Worm (Caenorhabditis elegans) whole organism, mixed stage, embryonic: ENCODE measurements around the gene F55F3.4.

Source experiments
- M03D4.4 ChIP-seq: sonication (generic microtip); optimal IDR thresholded peaks from 2 replicates; lab custom pipeline; 2017; ENCODE audit warnings: mild to moderate bottlenecking, missing genetic modification characterization, missing compliant biosample characterization
- bed-3 ChIP-seq: fragments of 200-800 bp; sonication (Bioruptor generic); optimal IDR thresholded peaks from 3 replicates; lab custom pipeline; 2018; ENCODE audit warnings: mild to moderate bottlenecking, missing genetic modification characterization, moderate library complexity, missing compliant biosample characterization
- blmp-1 ChIP-seq: fragments of 150-350 bp; optimal IDR thresholded peaks from 2 replicates; lab custom pipeline; 2014; ENCODE audit warnings: missing biosample characterization, missing genetic modification characterization
- ceh-39 ChIP-seq: fragments of 150-350 bp; optimal IDR thresholded peaks from 2 replicates; lab custom pipeline; 2014; ENCODE audit warnings: missing biosample characterization, missing genetic modification characterization
- ceh-43 ChIP-seq: fragments of 200-800 bp; sonication (Bioruptor generic); optimal IDR thresholded peaks from 2 replicates; lab custom pipeline; 2018; ENCODE audit warnings: mild to moderate bottlenecking, missing genetic modification characterization, moderate library complexity, missing compliant biosample characterization
- ces-1 ChIP-seq: fragments of 150-350 bp; optimal IDR thresholded peaks from 2 replicates; lab custom pipeline; 2014; ENCODE audit warnings: missing biosample characterization, missing genetic modification reagents, missing genetic modification characterization
- drap-1 ChIP-seq: fragments of 200-800 bp; sonication (Bioruptor generic); optimal IDR thresholded peaks from 3 replicates; lab custom pipeline; 2018; ENCODE audit warnings: mild to moderate bottlenecking, missing genetic modification characterization, missing compliant biosample characterization
- ham-2 ChIP-seq: fragments of 200-800 bp; sonication (Bioruptor generic); optimal IDR thresholded peaks from 2 replicates; lab custom pipeline; 2018; ENCODE audit warnings: mild to moderate bottlenecking, missing genetic modification characterization, missing compliant biosample characterization
- hlh-1 ChIP-seq: fragments of 150-350 bp; optimal IDR thresholded peaks from 2 replicates; lab custom pipeline; 2014; ENCODE audit warnings: missing biosample characterization, missing genetic modification reagents, missing genetic modification characterization
- lin-13 ChIP-seq: fragments of 150-350 bp; optimal IDR thresholded peaks from 2 replicates; lab custom pipeline; 2014; ENCODE audit warnings: missing biosample characterization, missing genetic modification characterization
- lin-32 ChIP-seq: fragments of 200-800 bp; sonication (Bioruptor generic); optimal IDR thresholded peaks from 2 replicates; lab custom pipeline; 2018; ENCODE audit warnings: mild to moderate bottlenecking, missing genetic modification characterization, missing compliant biosample characterization
- lsy-2 ChIP-seq: fragments of 150-350 bp; optimal IDR thresholded peaks from 2 replicates; lab custom pipeline; 2014; ENCODE audit warnings: missing biosample characterization, missing genetic modification characterization
- mab-5 ChIP-seq: fragments of 150-350 bp; optimal IDR thresholded peaks from 2 replicates; lab custom pipeline; 2014; ENCODE audit warnings: missing biosample characterization, missing genetic modification characterization
- mep-1 ChIP-seq: fragments of 150-350 bp; optimal IDR thresholded peaks from 2 replicates; lab custom pipeline; 2017; ENCODE audit warnings: missing biosample characterization, missing genetic modification reagents, missing genetic modification characterization, inconsistent platforms
- mls-2 ChIP-seq: sonication (generic microtip); optimal IDR thresholded peaks from 2 replicates; lab custom pipeline; 2016; ENCODE audit warnings: mild to moderate bottlenecking, missing genetic modification characterization, moderate library complexity, missing compliant biosample characterization
- nhr-2 ChIP-seq: fragments of 150-350 bp; optimal IDR thresholded peaks from 2 replicates; lab custom pipeline; 2014; ENCODE audit warnings: missing biosample characterization, missing genetic modification characterization
- nhr-28 ChIP-seq: fragments of 150-350 bp; optimal IDR thresholded peaks from 2 replicates; lab custom pipeline; 2014; ENCODE audit warnings: missing biosample characterization, missing genetic modification characterization
- nhr-76 ChIP-seq: sonication (generic microtip); optimal IDR thresholded peaks from 2 replicates; lab custom pipeline; 2017; ENCODE audit warnings: missing biosample characterization, missing genetic modification characterization
- pha-4 ChIP-seq: fragments of 150-350 bp; optimal IDR thresholded peaks from 2 replicates; lab custom pipeline; 2018; ENCODE audit warnings: missing biosample characterization, missing genetic modification reagents, missing genetic modification characterization
- sem-2 ChIP-seq: fragments of 200-800 bp; sonication (Bioruptor generic); optimal IDR thresholded peaks from 2 replicates; lab custom pipeline; 2018; ENCODE audit warnings: mild to moderate bottlenecking, missing genetic modification characterization, missing compliant biosample characterization
- snpc-4 ChIP-seq: fragments of 150-350 bp; optimal IDR thresholded peaks from 2 replicates; lab custom pipeline; 2014; ENCODE audit warnings: missing biosample characterization, missing genetic modification characterization
- sptf-1 ChIP-seq: sonication (generic microtip); optimal IDR thresholded peaks from 2 replicates; lab custom pipeline; 2017; ENCODE audit warnings: mild to moderate bottlenecking, missing genetic modification characterization, moderate library complexity, missing compliant biosample characterization
- unc-120 ChIP-seq: sonication (generic microtip); optimal IDR thresholded peaks from 2 replicates; lab custom pipeline; 2017; ENCODE audit warnings: missing genetic modification characterization, missing compliant biosample characterization; ENCODE audit not compliant: poor library complexity, severe bottlenecking
- unc-39 ChIP-seq: fragments of 150-350 bp; optimal IDR thresholded peaks from 2 replicates; lab custom pipeline; 2014; ENCODE audit warnings: missing biosample characterization, missing genetic modification characterization
- zip-8 ChIP-seq: fragments of 150-350 bp; optimal IDR thresholded peaks from 2 replicates; lab custom pipeline; 2014; ENCODE audit warnings: missing biosample characterization, missing genetic modification characterization
- ztf-11 ChIP-seq: fragments of 150-350 bp; optimal IDR thresholded peaks from 2 replicates; lab custom pipeline; 2014; ENCODE audit warnings: missing biosample characterization, missing genetic modification characterization

The F55F3.4 gene

DNA sequence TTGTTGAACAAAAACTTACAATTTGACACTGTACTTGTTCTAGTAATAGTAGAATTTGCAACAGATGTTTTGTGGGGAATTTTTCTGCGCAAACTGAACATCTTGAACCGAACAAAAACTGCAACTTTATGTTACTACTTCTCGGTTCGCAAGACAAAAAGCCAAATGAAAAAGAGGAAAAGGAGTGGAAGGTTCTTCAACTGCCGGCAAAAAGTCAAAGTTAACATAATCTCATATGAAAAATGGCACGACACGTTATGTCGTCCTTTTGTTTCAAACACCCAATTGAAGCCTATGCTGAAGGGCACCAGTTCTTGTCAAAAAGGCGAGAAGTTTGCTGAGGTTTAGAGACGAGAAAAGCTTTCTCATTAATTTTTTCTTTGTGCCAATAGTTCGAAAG, 38.1 kb downstream of the F55F3.4 start, which contains the start of gene twk-23:
Gene twk-23 (minus strand): TSS at position 101 of the 400 bp plus-strand sequence.
- no peak for TF ChIP-seq ztf-11 (tag; lab: Kevin White, UChicago)
- TF ChIP-seq ceh-43 (GFP tag; lab: Kevin White, UChicago), result no peak
- TF ChIP-seq mab-5 (tag; lab: Kevin White, UChicago), result no peak
- no peak for TF ChIP-seq mep-1 (tag; lab: Kevin White, UChicago)
- no peak for TF ChIP-seq ces-1
- TF ChIP-seq bed-3 (GFP tag; lab: Kevin White, UChicago), result no peak
- no peak for TF ChIP-seq drap-1
- no peak for TF ChIP-seq unc-39 (tag; lab: Kevin White, UChicago)
- TF ChIP-seq lin-32, result no peak
- TF ChIP-seq ham-2 (GFP tag; lab: Kevin White, UChicago), result no peak
- TF ChIP-seq sptf-1 (tag; lab: Kevin White, UChicago), result no peak

DNA sequence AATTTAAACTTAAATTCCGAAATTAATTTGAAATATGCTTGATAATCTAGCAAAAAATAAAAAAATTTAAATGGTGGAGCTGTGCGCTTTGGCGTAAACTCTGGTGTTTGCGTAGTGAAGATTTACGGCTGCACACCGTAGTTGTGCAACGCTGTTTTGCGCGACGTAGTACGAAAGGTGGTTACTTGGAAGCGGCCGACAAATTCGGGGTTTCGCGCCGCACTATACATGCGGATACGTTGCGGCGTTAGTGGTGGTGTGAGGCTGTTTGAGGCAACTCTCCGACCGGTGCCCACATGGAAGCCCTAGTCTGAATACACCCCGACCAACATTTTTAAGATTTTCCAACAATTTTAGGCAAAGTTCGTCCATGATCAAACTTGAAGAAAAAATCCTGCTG, 48.1 kb downstream of the F55F3.4 start:
- TF ChIP-seq pha-4 (tag; lab: Kevin White, UChicago) (no peak), ztf-11 (tag; lab: Kevin White, UChicago) (no peak), blmp-1 (tag; lab: Kevin White, UChicago) (no peak), lin-32 (no peak), ham-2 (GFP tag; lab: Kevin White, UChicago) (no peak), M03D4.4 (tag; lab: Kevin White, UChicago) (no peak), unc-120 (tag; lab: Kevin White, UChicago) (no peak), unc-39 (tag; lab: Kevin White, UChicago) (no peak), nhr-28 (tag; lab: Kevin White, UChicago) (no peak), ces-1 (no peak), mls-2 (tag; lab: Kevin White, UChicago) (no peak), ceh-39 (tag; lab: Kevin White, UChicago) (no peak), nhr-2 (tag; lab: Kevin White, UChicago) (no peak), zip-8 (tag; lab: Kevin White, UChicago) (no peak), ceh-43 (GFP tag; lab: Kevin White, UChicago) (no peak), snpc-4 (tag; lab: Kevin White, UChicago) (no peak), drap-1 (no peak)

DNA sequence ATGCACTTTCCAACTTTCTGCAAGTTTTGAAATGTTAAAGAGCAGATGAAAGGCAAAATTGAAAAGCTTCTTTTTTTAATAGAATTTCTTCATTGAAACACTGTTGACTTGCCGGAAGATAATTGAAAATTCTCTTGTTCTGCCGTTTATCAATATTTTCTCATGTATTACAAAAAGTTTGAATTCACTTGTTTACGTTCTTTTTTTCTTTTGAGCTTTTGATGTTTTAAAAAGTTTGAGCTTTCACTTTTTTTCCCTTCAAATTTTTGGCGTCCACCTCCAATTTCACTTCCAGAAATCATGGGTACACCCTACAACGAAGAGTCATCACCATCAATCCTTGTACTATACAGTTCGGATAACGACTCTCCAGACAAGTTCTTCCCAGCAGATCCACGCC, 48.8 kb downstream of the F55F3.4 start, which contains the start of gene F19D8.2:
Gene F19D8.2 (plus strand): TSS at position 301 of the 400 bp plus-strand sequence.
- no peak for TF ChIP-seq hlh-1 (tag; lab: Kevin White, UChicago)
- no peak for TF ChIP-seq M03D4.4 (tag; lab: Kevin White, UChicago)
- no peak for TF ChIP-seq unc-120 (tag; lab: Kevin White, UChicago)
- no peak for TF ChIP-seq lin-13 (tag; lab: Kevin White, UChicago)
- no peak for TF ChIP-seq sem-2 (GFP tag; lab: Kevin White, UChicago)
- no peak for TF ChIP-seq nhr-28 (tag; lab: Kevin White, UChicago)
- TF ChIP-seq sptf-1 (tag; lab: Kevin White, UChicago), result no peak
- no peak for TF ChIP-seq nhr-76 (tag; lab: Kevin White, UChicago)
- no peak for TF ChIP-seq snpc-4 (tag; lab: Kevin White, UChicago)

DNA sequence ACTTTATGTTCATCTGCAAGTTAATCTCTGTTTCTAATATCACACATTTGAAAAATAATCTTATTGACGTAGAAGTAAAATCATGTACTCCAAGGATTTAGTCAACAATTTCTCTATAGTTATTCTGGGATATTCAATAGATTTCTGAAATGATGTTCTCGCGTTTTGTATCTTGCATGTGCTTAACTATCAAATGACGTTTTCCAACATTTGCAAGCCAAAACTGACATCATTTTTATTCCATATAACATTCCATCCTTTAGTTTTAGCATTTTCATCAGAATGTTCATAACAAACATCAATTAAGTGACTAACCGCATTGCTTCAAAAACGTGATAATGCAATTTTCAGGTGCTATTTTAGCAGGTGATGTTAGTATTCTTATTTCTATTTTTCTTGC, 52.7 kb downstream of the F55F3.4 start:
- TF ChIP-seq pha-4 (tag; lab: Kevin White, UChicago), result no peak
- no peak for TF ChIP-seq lsy-2
- TF ChIP-seq snpc-4 (tag; lab: Kevin White, UChicago), result no peak
- no peak for TF ChIP-seq zip-8 (tag; lab: Kevin White, UChicago)
- no peak for TF ChIP-seq sem-2 (GFP tag; lab: Kevin White, UChicago)
